Worm (Caenorhabditis elegans): ENCODE results near the gene unc-17.

- TF ChIP-seq ztf-29 (GFP tag; IDR thresholded peaks at IDR 0.05) = no peak
- no peak for TF ChIP-seq ref-1 (GFP tag; conservative IDR thresholded peaks at IDR 0.05)
- TF ChIP-seq tab-1 (GFP tag; IDR thresholded peaks at IDR 0.05) = no peak
- TF ChIP-seq flt-1 (GFP tag; IDR thresholded peaks at IDR 0.05) = no peak
- no peak for TF ChIP-seq klf-2 (GFP tag; conservative IDR thresholded peaks at IDR 0.05)
Measured at ce11 chrIV:3568608-3569007, 55.9 kb downstream of the unc-17 start, which contains the start of gene otpl-1.
